Fruit fly (Drosophila melanogaster): Measurements from ENCODE around the gene spir.
A peak's percentile ranks its signal among the peaks of the same experiment; 100 is the strongest.

The spir gene

dm6 chr2L:20287189-20287588 lies 23.8 kb upstream of the spir start (continued):
- TF ChIP-seq CG7987 (GFP tag; optimal IDR thresholded peaks at IDR 0.05) (peak; percentile 89), lola (GFP tag; optimal IDR thresholded peaks at IDR 0.05) (no peak), yki (optimal IDR thresholded peaks at IDR 0.05) (no peak), croc (GFP tag; conservative IDR thresholded peaks at IDR 0.05) (no peak), GATAe (GFP tag; conservative IDR thresholded peaks at IDR 0.05) (no peak), nerfin-1 (tag; optimal IDR thresholded peaks at IDR 0.05) (peak; percentile 39), Nf-YC (tag; optimal IDR thresholded peaks at IDR 0.05) (no peak), zfh1 (GFP tag; IDR thresholded peaks at IDR 0.05) (peak; percentile 80), CG16815 (GFP tag; optimal IDR thresholded peaks at IDR 0.05) (no peak), CG11560 (tag; IDR thresholded peaks at IDR 0.05) (no peak), CG30403 (GFP tag; optimal IDR thresholded peaks at IDR 0.05) (peak; percentile 22), fd3F (GFP tag; optimal IDR thresholded peaks at IDR 0.05) (peak; percentile 63), CG15601 (tag; optimal IDR thresholded peaks at IDR 0.05) (peak; percentile 47), prd (optimal IDR thresholded peaks at IDR 0.05) (no peak), prd (GFP tag; IDR thresholded peaks at IDR 0.05) (peak; percentile 27; the same call in 1 of the 3 replicates), lov (optimal IDR thresholded peaks at IDR 0.05) (no peak), lov (GFP tag; IDR thresholded peaks at IDR 0.05) (peak; percentile 90; the same call in 2 of the 3 replicates), pfk (GFP tag; optimal IDR thresholded peaks at IDR 0.05) (peak; percentile 34), CG16779 (GFP tag; IDR thresholded peaks at IDR 0.05) (no peak), CG11085 (GFP tag; IDR thresholded peaks at IDR 0.05) (peak; percentile 48; the same call in 1 of the 2 replicates), abd-A (tag; optimal IDR thresholded peaks at IDR 0.05) (no peak), CG10979 (tag; optimal IDR thresholded peaks at IDR 0.05) (no peak), ftz-f1 (GFP tag; optimal IDR thresholded peaks at IDR 0.05) (no peak), pb (GFP tag; optimal IDR thresholded peaks at IDR 0.05) (no peak), Taf1 (GFP tag; IDR thresholded peaks at IDR 0.05) (no peak), H2.0 (GFP tag; IDR thresholded peaks at IDR 0.05) (peak; percentile 46; the same call in 1 of the 2 replicates), Rfx (GFP tag; IDR thresholded peaks at IDR 0.05) (no peak), sd (tag; optimal IDR thresholded peaks at IDR 0.05) (no peak), caup (GFP tag; optimal IDR thresholded peaks at IDR 0.05; ENCODE audit: severe bottlenecking) (peak; percentile 29), CG17361 (GFP tag; IDR thresholded peaks at IDR 0.05) (no peak), Tbp (GFP tag; optimal IDR thresholded peaks at IDR 0.05) (no peak), CG12744 (GFP tag; optimal IDR thresholded peaks at IDR 0.05) (peak; percentile 54), btn (GFP tag; optimal IDR thresholded peaks at IDR 0.05) (no peak), scrt (GFP tag; optimal IDR thresholded peaks at IDR 0.05) (no peak), Fer1 (GFP tag; optimal IDR thresholded peaks at IDR 0.05) (peak; percentile 58), CG12299 (tag; optimal IDR thresholded peaks at IDR 0.05) (peak; percentile 46), twi (tag; optimal IDR thresholded peaks at IDR 0.05) (peak; percentile 54), eyg (GFP tag; optimal IDR thresholded peaks at IDR 0.05) (no peak), CG9876 (GFP tag; optimal IDR thresholded peaks at IDR 0.05) (peak; percentile 14), HmgD (GFP tag; optimal IDR thresholded peaks at IDR 0.05) (no peak), Ets65A (GFP tag) (no peak), dimm (GFP tag; IDR thresholded peaks at IDR 0.05) (no peak), BtbVII (GFP tag; optimal IDR thresholded peaks at IDR 0.05) (peak; percentile 65), CG7963 (GFP tag; IDR thresholded peaks at IDR 0.05; ENCODE audit: partially characterized antibody) (no peak), Blimp-1 (GFP tag; optimal IDR thresholded peaks at IDR 0.05) (no peak), sisA (GFP tag; IDR thresholded peaks at IDR 0.05) (no peak), fu2 (GFP tag; optimal IDR thresholded peaks at IDR 0.05) (no peak), CG6175 (GFP tag; IDR thresholded peaks at IDR 0.05) (0 out of 3 replicates have a peak, but pooled peaks have one; percentile 7), CG9215 (GFP tag; IDR thresholded peaks at IDR 0.05) (no peak), Mad (GFP tag; optimal IDR thresholded peaks at IDR 0.05) (peak; percentile 61), CG4328 (GFP tag; optimal IDR thresholded peaks at IDR 0.05) (peak; percentile 66), NK7.1 (GFP tag; optimal IDR thresholded peaks at IDR 0.05) (no peak)

All from whole organism, embryonic.